Worm (Caenorhabditis elegans) whole organism, early embryonic: ENCODE results near the gene F57G9.3.

Experiments used
- B0310.2 ChIP-seq: sonication (generic microtip); optimal IDR thresholded peaks from 2 replicates; lab custom pipeline; 2016; ENCODE audit warnings: mild to moderate bottlenecking, missing genetic modification characterization, missing compliant biosample characterization
- F13C5.2 ChIP-seq: sonication (generic microtip); optimal IDR thresholded peaks from 2 replicates; lab custom pipeline; 2017; ENCODE audit warnings: mild to moderate bottlenecking, missing genetic modification characterization, inconsistent platforms, missing compliant biosample characterization
- aly-1 ChIP-seq: sonication (generic microtip); optimal IDR thresholded peaks from 2 replicates; lab custom pipeline; 2016; ENCODE audit warnings: missing genetic modification characterization, missing compliant biosample characterization
- ama-1 ChIP-seq: fragments of 150-350 bp; optimal IDR thresholded peaks from 2 replicates; lab custom pipeline; 2014
- ceh-13 ChIP-seq: fragments of 200-800 bp; sonication (Bioruptor generic); optimal IDR thresholded peaks from 2 replicates; lab custom pipeline; 2018; ENCODE audit warnings: mild to moderate bottlenecking, missing genetic modification characterization, missing compliant biosample characterization
- ceh-36 ChIP-seq: sonication (generic microtip); optimal IDR thresholded peaks from 2 replicates; lab custom pipeline; 2016; ENCODE audit warnings: missing genetic modification characterization, inconsistent platforms, missing compliant biosample characterization
- ets-7 ChIP-seq: sonication (generic microtip); optimal IDR thresholded peaks from 2 replicates; lab custom pipeline; 2016; ENCODE audit warnings: missing genotype, missing genetic modification characterization, missing compliant biosample characterization
- flt-1 ChIP-seq: fragments of 200-800 bp; sonication (Bioruptor generic); IDR thresholded peaks from 2 replicates; pipeline ENCODE4 v1.3.6; 2022; ENCODE audit warnings: missing genetic modification characterization, missing compliant biosample characterization
- hmbx-1 ChIP-seq: sonication (generic microtip); optimal IDR thresholded peaks from 2 replicates; lab custom pipeline; 2016; ENCODE audit warnings: mild to moderate bottlenecking, missing genetic modification characterization, missing compliant biosample characterization
- hmg-4 ChIP-seq: fragments of 200-800 bp; sonication (Bioruptor generic); optimal IDR thresholded peaks from 2 replicates; lab custom pipeline; 2018; ENCODE audit warnings: mild to moderate bottlenecking, missing genetic modification characterization, missing compliant biosample characterization
- pes-1 ChIP-seq: fragments of 200-800 bp; sonication (Bioruptor generic); IDR thresholded peaks from 2 replicates; pipeline ENCODE4 v1.3.6; 2022; ENCODE audit warnings: missing genetic modification reagents, missing genetic modification characterization, missing compliant biosample characterization
- scrt-1 ChIP-seq: fragments of 200-800 bp; sonication (Bioruptor generic); IDR thresholded peaks from 2 replicates; pipeline ENCODE4 v1.3.6; 2022; ENCODE audit warnings: missing genetic modification characterization, missing compliant biosample characterization
- sea-1 ChIP-seq: fragments of 200-800 bp; sonication (Bioruptor generic); conservative IDR thresholded peaks from 2 replicates; pipeline ENCODE4 v1.3.6; 2022; ENCODE audit warnings: missing genetic modification characterization, missing compliant biosample characterization
- tra-4 ChIP-seq: sonication (generic microtip); optimal IDR thresholded peaks from 2 replicates; lab custom pipeline; 2017; ENCODE audit warnings: missing genetic modification characterization, missing compliant biosample characterization

DNA sequence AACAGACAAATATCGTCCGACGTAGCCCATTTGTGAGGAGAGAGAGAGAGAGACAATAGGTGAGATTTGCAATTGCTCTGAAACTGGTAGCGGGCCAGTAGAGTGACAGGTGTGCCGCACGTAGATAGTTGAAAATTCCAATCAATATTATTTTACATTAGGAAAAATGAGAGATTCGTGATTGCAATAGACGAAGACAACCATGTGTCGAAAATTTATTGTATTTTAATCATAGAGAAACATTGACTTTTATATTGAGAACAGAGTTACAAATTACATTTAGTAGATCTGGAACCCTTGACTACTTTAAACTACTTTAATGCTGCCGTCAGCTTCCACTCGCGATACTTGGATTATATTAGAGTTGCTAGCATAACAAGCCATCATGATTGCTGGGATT is 2.4 kb upstream of the F57G9.3 start, which contains the start of gene Y57A10C.1:
- no peak for TF ChIP-seq pes-1 (GFP tag; lab: Robert Waterston, UW)
- TF ChIP-seq B0310.2 (tag; lab: Kevin White, UChicago) = no peak
- TF ChIP-seq F13C5.2 (tag; lab: Kevin White, UChicago) = no peak
- no peak for TF ChIP-seq scrt-1 (GFP tag; lab: Robert Waterston, UW)
- no peak for TF ChIP-seq ceh-13 (GFP tag; lab: Kevin White, UChicago)
- TF ChIP-seq hmbx-1 (tag; lab: Kevin White, UChicago) = no peak
- no peak for TF ChIP-seq tra-4 (tag; lab: Kevin White, UChicago)
- TF ChIP-seq flt-1 (GFP tag; lab: Robert Waterston, UW) = no peak
- TF ChIP-seq ama-1 = no peak
- TF ChIP-seq ceh-36 (tag; lab: Kevin White, UChicago) = no peak
- TF ChIP-seq sea-1 (GFP tag; lab: Robert Waterston, UW) = no peak
- TF ChIP-seq ets-7 (tag; lab: Kevin White, UChicago) = no peak
- TF ChIP-seq hmg-4 (GFP tag; lab: Kevin White, UChicago) = no peak
- TF ChIP-seq aly-1 = no peak
